In genomic region chrX:12884873-12885272, ce11 we compare ENCODE assay signal across 4 worm cellular contexts.
TF ChIP-seq lines count a peak whose summit lies in the region.

Gene gpc-1, minus strand, starts transcription at chrX:12884989.

TF ChIP-seq in whole organism, L1 larva, 84 proteins besides CTCF, POLR2A, EP300 and RAD21 (continues in another document):
- TF ChIP-seq sox-4 (tag; optimal IDR thresholded peaks at IDR 0.05; lab: Kevin White, UChicago) (no peak), pqm-1 (tag; optimal IDR thresholded peaks at IDR 0.05; lab: Kevin White, UChicago) (no peak), mdl-1 (tag; optimal IDR thresholded peaks at IDR 0.05; lab: Kevin White, UChicago) (no peak), ztf-4 (tag; optimal IDR thresholded peaks at IDR 0.05; lab: Kevin White, UChicago) (no peak), nhr-90 (tag; optimal IDR thresholded peaks at IDR 0.05; lab: Kevin White, UChicago; ENCODE audit: poor library complexity) (no peak), unc-130 (tag; optimal IDR thresholded peaks at IDR 0.05; lab: Kevin White, UChicago) (no peak), lin-13 (GFP tag; optimal IDR thresholded peaks at IDR 0.05; lab: Kevin White, UChicago) (no peak), hlh-4 (tag; optimal IDR thresholded peaks at IDR 0.05; lab: Kevin White, UChicago) (peak; percentile 38), lin-35 (GFP tag; optimal IDR thresholded peaks at IDR 0.05; lab: Kevin White, UChicago) (no peak), lin-39 (tag; optimal IDR thresholded peaks at IDR 0.05; lab: Kevin White, UChicago) (no peak), nhr-12 (tag; optimal IDR thresholded peaks at IDR 0.05; lab: Kevin White, UChicago) (no peak), tbx-2 (tag; optimal IDR thresholded peaks at IDR 0.05; lab: Kevin White, UChicago) (no peak), nhr-76 (tag; optimal IDR thresholded peaks at IDR 0.05; lab: Kevin White, UChicago) (no peak), elt-3 (tag; optimal IDR thresholded peaks at IDR 0.05; lab: Kevin White, UChicago) (no peak), pag-3 (tag; optimal IDR thresholded peaks at IDR 0.05; lab: Kevin White, UChicago; ENCODE audit: borderline replicate concordance, insufficient read depth) (no peak), ceh-90 (tag; optimal IDR thresholded peaks at IDR 0.05; lab: Kevin White, UChicago) (no peak), mab-9 (GFP tag; IDR thresholded peaks at IDR 0.05; lab: Robert Waterston, UW) (no peak), hlh-17 (GFP tag; optimal IDR thresholded peaks at IDR 0.05; lab: Kevin White, UChicago; ENCODE audit: borderline replicate concordance) (no peak), ceh-8 (GFP tag; optimal IDR thresholded peaks at IDR 0.05; lab: Kevin White, UChicago) (no peak), aha-1 (tag; optimal IDR thresholded peaks at IDR 0.05; lab: Kevin White, UChicago) (no peak), nhr-77 (tag; optimal IDR thresholded peaks at IDR 0.05; lab: Kevin White, UChicago) (no peak), nhr-85 (tag; lab: Kevin White, UChicago) (no peak), mef-2 (tag; optimal IDR thresholded peaks at IDR 0.05; lab: Kevin White, UChicago) (no peak), isw-1 (GFP tag; IDR thresholded peaks at IDR 0.05; lab: Robert Waterston, UW) (no peak)

TF ChIP-seq in whole organism, L2 larva, 48 proteins besides CTCF, POLR2A, EP300 and RAD21:
- TF ChIP-seq elt-1 (tag; optimal IDR thresholded peaks at IDR 0.05; lab: Kevin White, UChicago) (no peak), ztf-4 (tag; optimal IDR thresholded peaks at IDR 0.05; lab: Kevin White, UChicago) (peak; percentile 6)

TF ChIP-seq in whole organism, L4 larva, 104 proteins besides CTCF, POLR2A, EP300 and RAD21:
- TF ChIP-seq nhr-11 (tag; optimal IDR thresholded peaks at IDR 0.05; lab: Kevin White, UChicago) (peak; percentile 41), ztf-11 (tag; optimal IDR thresholded peaks at IDR 0.05; lab: Kevin White, UChicago) (no peak)

TF ChIP-seq in whole organism, mixed stage, embryonic, 35 proteins besides CTCF, POLR2A, EP300 and RAD21:
- peak; percentile 26 for TF ChIP-seq ces-1 (GFP tag; optimal IDR thresholded peaks at IDR 0.05; lab: Kevin White, UChicago)
- no peak for TF ChIP-seq mls-2 (tag; optimal IDR thresholded peaks at IDR 0.05; lab: Kevin White, UChicago)

Comparison
In these comparisons a context has a peak if more than half of its experiments do, and no peak if none do; other contexts are left out.
1. Of the 29 proteins assayed by ChIP-seq in both whole organism, L4 larva and whole organism, L1 larva: peak only in whole organism, L4 larva: none; only in whole organism, L1 larva: none; in both: nhr-11; in neither: 27; mixed calls (peak in some experiments, not most) for 1.